Worm (Caenorhabditis elegans) whole organism, young adult: ENCODE measurements around the gene nspg-6.

Experiments used
- B0261.1 ChIP-seq: sonication (generic microtip); optimal IDR thresholded peaks from 2 replicates; lab custom pipeline; 2016; ENCODE audit warnings: mild to moderate bottlenecking, missing genetic modification characterization, moderate library complexity, missing compliant biosample characterization
- C17E4.6 ChIP-seq: fragments of 200-800 bp; sonication (Bioruptor generic); IDR thresholded peaks from 2 replicates; pipeline ENCODE4 v1.3.6; 2022; ENCODE audit warnings: missing genetic modification reagents, missing genetic modification characterization, missing compliant biosample characterization
- D2030.7 ChIP-seq: fragments of 200-800 bp; sonication (Bioruptor generic); IDR thresholded peaks from 2 replicates; pipeline ENCODE4 v1.3.6; 2022; ENCODE audit warnings: missing genetic modification reagents, missing genetic modification characterization, missing compliant biosample characterization
- F49E8.2 ChIP-seq: sonication (generic microtip); optimal IDR thresholded peaks from 3 replicates; lab custom pipeline; 2017; ENCODE audit warnings: missing genetic modification characterization, mild to moderate bottlenecking, missing compliant biosample characterization, antibody characterized with exemption, moderate library complexity; ENCODE audit not compliant: insufficient read depth
- F52B5.7 ChIP-seq: sonication (generic microtip); optimal IDR thresholded peaks from 2 replicates; lab custom pipeline; 2016; ENCODE audit warnings: mild to moderate bottlenecking, missing genetic modification characterization, missing compliant biosample characterization
- F55B11.4 ChIP-seq: sonication (generic microtip); optimal IDR thresholded peaks from 2 replicates; lab custom pipeline; 2016; ENCODE audit warnings: missing compliant biosample characterization, missing genetic modification characterization, borderline replicate concordance; ENCODE audit not compliant: insufficient read depth
- K12H6.12 ChIP-seq: fragments of 200-800 bp; sonication (Bioruptor generic); optimal IDR thresholded peaks from 2 replicates; lab custom pipeline; 2018; ENCODE audit warnings: mild to moderate bottlenecking, missing genetic modification characterization, missing compliant biosample characterization
- Y79H2A.3 ChIP-seq: fragments of 200-800 bp; sonication (Bioruptor generic); conservative IDR thresholded peaks from 2 replicates; pipeline ENCODE4 v1.3.6; 2022; ENCODE audit warnings: missing genetic modification reagents, missing genetic modification characterization, missing compliant biosample characterization
- akir-1 ChIP-seq: fragments of 200-800 bp; sonication (Bioruptor generic); optimal IDR thresholded peaks from 2 replicates; lab custom pipeline; 2018; ENCODE audit warnings: mild to moderate bottlenecking, missing genetic modification characterization, moderate library complexity, missing compliant biosample characterization
- ama-1 ChIP-seq, 3 experiments: fragments of 150-350 bp in 1 of 3; sonication (generic microtip) in 2 of 3; optimal IDR thresholded peaks; 2 replicates each; lab custom pipeline; 2014 to 2018; ENCODE audit warnings: missing biosample characterization in 2 of 3, missing genetic modification characterization in 2 of 3, missing genetic modification reagents in 2 of 3
- aptf-2 ChIP-seq: fragments of 200-800 bp; sonication (Bioruptor generic); conservative IDR thresholded peaks from 2 replicates; pipeline ENCODE4 v1.3.6; 2022; ENCODE audit warnings: missing genetic modification reagents, missing genetic modification characterization, missing compliant biosample characterization
- atf-7 ChIP-seq: sonication (generic microtip); optimal IDR thresholded peaks from 2 replicates; lab custom pipeline; 2017; ENCODE audit warnings: mild to moderate bottlenecking, missing genetic modification characterization, missing compliant biosample characterization
- attf-3 ChIP-seq: fragments of 200-800 bp; sonication (Bioruptor generic); conservative IDR thresholded peaks from 2 replicates; pipeline ENCODE4 v1.3.6; 2022; ENCODE audit warnings: missing genetic modification reagents, missing genetic modification characterization, missing compliant biosample characterization
- attf-5 ChIP-seq: fragments of 200-800 bp; sonication (Bioruptor generic); optimal IDR thresholded peaks from 2 replicates; lab custom pipeline; 2018; ENCODE audit warnings: mild to moderate bottlenecking, missing genetic modification characterization, missing compliant biosample characterization
- bed-1 ChIP-seq: fragments of 200-800 bp; sonication (Bioruptor generic); IDR thresholded peaks from 2 replicates; pipeline ENCODE4 v1.3.6; 2022; ENCODE audit warnings: missing genetic modification reagents, missing genetic modification characterization, missing compliant biosample characterization
- ceh-27 ChIP-seq: fragments of 200-800 bp; sonication (Bioruptor generic); optimal IDR thresholded peaks from 2 replicates; lab custom pipeline; 2018; ENCODE audit warnings: mild to moderate bottlenecking, missing genetic modification characterization, moderate library complexity, missing compliant biosample characterization
- ceh-40 ChIP-seq: fragments of 200-800 bp; sonication (Bioruptor generic); IDR thresholded peaks from 2 replicates; pipeline ENCODE4 v1.3.6; 2022; ENCODE audit warnings: missing genetic modification characterization, missing compliant biosample characterization
- ceh-79 ChIP-seq: sonication (generic microtip); optimal IDR thresholded peaks from 2 replicates; lab custom pipeline; 2017; ENCODE audit warnings: mild to moderate bottlenecking, missing genetic modification characterization, missing compliant biosample characterization
- dox-1 ChIP-seq: fragments of 200-800 bp; sonication (Bioruptor generic); IDR thresholded peaks from 2 replicates; pipeline ENCODE4 v1.3.6; 2022; ENCODE audit warnings: missing genetic modification reagents, missing genetic modification characterization, missing compliant biosample characterization
- dpff-1 ChIP-seq: sonication (generic microtip); optimal IDR thresholded peaks from 2 replicates; lab custom pipeline; 2017; ENCODE audit warnings: mild to moderate bottlenecking, missing genetic modification characterization, missing compliant biosample characterization
- ets-4 ChIP-seq: fragments of 200-800 bp; sonication (Bioruptor generic); optimal IDR thresholded peaks from 2 replicates; lab custom pipeline; 2018; ENCODE audit warnings: mild to moderate bottlenecking, missing genetic modification characterization, missing compliant biosample characterization
- him-1 ChIP-seq: sonication (generic microtip); optimal IDR thresholded peaks from 2 replicates; lab custom pipeline; 2016; ENCODE audit warnings: missing genotype, missing genetic modification reagents, missing genetic modification characterization, missing compliant biosample characterization
- hlh-12 ChIP-seq: sonication (generic microtip); optimal IDR thresholded peaks from 2 replicates; lab custom pipeline; 2016; ENCODE audit warnings: missing genetic modification characterization, missing compliant biosample characterization
- hmg-1.2 ChIP-seq: fragments of 200-800 bp; sonication (Bioruptor generic); IDR thresholded peaks from 2 replicates; pipeline ENCODE4 v1.3.6; 2022; ENCODE audit warnings: missing genetic modification reagents, missing genetic modification characterization, missing compliant biosample characterization
- hrde-1 ChIP-seq: sonication (generic microtip); optimal IDR thresholded peaks from 2 replicates; lab custom pipeline; 2016; ENCODE audit warnings: missing genetic modification characterization, mild to moderate bottlenecking, missing compliant biosample characterization, moderate library complexity, missing genotype, missing genetic modification reagents, borderline replicate concordance
- hsf-1 ChIP-seq: fragments of 200-800 bp; sonication (Bioruptor generic); IDR thresholded peaks from 2 replicates; pipeline ENCODE4 v1.3.6; 2022; ENCODE audit warnings: missing genetic modification reagents, missing genetic modification characterization, missing compliant biosample characterization
- lin-26 ChIP-seq: fragments of 200-800 bp; sonication (Bioruptor generic); IDR thresholded peaks from 2 replicates; pipeline ENCODE4 v1.3.6; 2022; ENCODE audit warnings: missing genetic modification reagents, missing genetic modification characterization, missing compliant biosample characterization
- lin-35 ChIP-seq, 3 experiments: fragments of 150-350 bp in 2 of 3; sonication (generic microtip) in 1 of 3; optimal IDR thresholded peaks; 2 replicates each; lab custom pipeline; 2014 to 2018; ENCODE audit warnings: missing biosample characterization in 3 of 3, missing genetic modification characterization in 3 of 3, missing genetic modification reagents in 3 of 3
- madf-10 ChIP-seq: sonication (generic microtip); optimal IDR thresholded peaks from 2 replicates; lab custom pipeline; 2016; ENCODE audit warnings: mild to moderate bottlenecking, missing genetic modification characterization, missing compliant biosample characterization
- madf-3 ChIP-seq: fragments of 200-800 bp; sonication (Bioruptor generic); IDR thresholded peaks from 2 replicates; pipeline ENCODE4 v1.3.6; 2022; ENCODE audit warnings: missing genetic modification reagents, missing genetic modification characterization, missing compliant biosample characterization
- madf-8 ChIP-seq: fragments of 200-800 bp; sonication (Bioruptor generic); conservative IDR thresholded peaks from 2 replicates; pipeline ENCODE4 v1.3.6; 2022; ENCODE audit warnings: missing genetic modification reagents, missing genetic modification characterization, missing compliant biosample characterization
- mel-28 ChIP-seq: sonication (generic microtip); optimal IDR thresholded peaks from 2 replicates; lab custom pipeline; 2016; ENCODE audit warnings: borderline replicate concordance, mild to moderate bottlenecking, missing genetic modification characterization, missing compliant biosample characterization
- mes-4 ChIP-seq: sonication (generic microtip); optimal IDR thresholded peaks from 2 replicates; lab custom pipeline; 2016; ENCODE audit warnings: missing genotype, missing genetic modification characterization, missing compliant biosample characterization
- nfya-1 ChIP-seq: sonication (generic microtip); optimal IDR thresholded peaks from 2 replicates; lab custom pipeline; 2017; ENCODE audit warnings: antibody characterized with exemption, missing compliant biosample characterization, missing genetic modification characterization, borderline replicate concordance; ENCODE audit not compliant: insufficient read depth
- nfyb-1 ChIP-seq: fragments of 200-800 bp; sonication (Bioruptor generic); IDR thresholded peaks from 2 replicates; pipeline ENCODE4 v1.3.6; 2022; ENCODE audit warnings: missing genetic modification reagents, missing genetic modification characterization, missing compliant biosample characterization
- nhr-179 ChIP-seq: sonication (generic microtip); optimal IDR thresholded peaks from 2 replicates; lab custom pipeline; 2016; ENCODE audit warnings: mild to moderate bottlenecking, missing genetic modification characterization, missing compliant biosample characterization
- nhr-27 ChIP-seq: fragments of 200-800 bp; sonication (Bioruptor generic); optimal IDR thresholded peaks from 2 replicates; lab custom pipeline; 2018; ENCODE audit warnings: mild to moderate bottlenecking, missing genetic modification characterization, moderate library complexity, missing compliant biosample characterization
- nhr-80 ChIP-seq: sonication (generic microtip); optimal IDR thresholded peaks from 2 replicates; lab custom pipeline; 2016; ENCODE audit warnings: missing genetic modification characterization, missing compliant biosample characterization
- rcor-1 ChIP-seq: fragments of 200-800 bp; sonication (Bioruptor generic); IDR thresholded peaks from 2 replicates; pipeline ENCODE4 v1.3.6; 2022; ENCODE audit warnings: missing genetic modification reagents, missing genetic modification characterization, missing compliant biosample characterization
- repo-1 ChIP-seq: sonication (generic microtip); optimal IDR thresholded peaks from 2 replicates; lab custom pipeline; 2017; ENCODE audit warnings: mild to moderate bottlenecking, missing genetic modification characterization, missing compliant biosample characterization
- snpc-4 ChIP-seq, 5 experiments: fragments of 150-350 bp in 1 of 5; sonication (generic microtip) in 4 of 5; optimal IDR thresholded peaks; 2 replicates each; lab custom pipeline; 2014 to 2018; ENCODE audit warnings: missing genetic modification characterization in 5 of 5, missing biosample characterization in 3 of 5, antibody characterized with exemption in 2 of 5, mild to moderate bottlenecking in 2 of 5, missing compliant biosample characterization in 2 of 5, missing genotype in 2 of 5, moderate library complexity in 2 of 5, missing genetic modification reagents in 1 of 5
- somi-1 ChIP-seq: fragments of 200-800 bp; sonication (Bioruptor generic); optimal IDR thresholded peaks from 2 replicates; lab custom pipeline; 2018; ENCODE audit warnings: mild to moderate bottlenecking, missing genetic modification characterization, missing compliant biosample characterization
- tbx-9 ChIP-seq: sonication (generic microtip); optimal IDR thresholded peaks from 2 replicates; lab custom pipeline; 2016; ENCODE audit warnings: borderline replicate concordance, missing genetic modification characterization, inconsistent platforms, missing compliant biosample characterization
- xnd-1 ChIP-seq: sonication (generic microtip); optimal IDR thresholded peaks from 2 replicates; lab custom pipeline; 2016; ENCODE audit warnings: missing genotype, missing genetic modification reagents, missing genetic modification characterization, missing compliant biosample characterization
- zfh-2 ChIP-seq: fragments of 200-800 bp; sonication (Bioruptor generic); conservative IDR thresholded peaks from 2 replicates; pipeline ENCODE4 v1.3.6; 2022; ENCODE audit warnings: missing genetic modification reagents, missing genetic modification characterization, missing compliant biosample characterization
- ztf-25 ChIP-seq: fragments of 200-800 bp; sonication (Bioruptor generic); IDR thresholded peaks from 2 replicates; pipeline ENCODE4 v1.3.6; 2022; ENCODE audit warnings: missing genetic modification reagents, missing genetic modification characterization, missing compliant biosample characterization
- ztf-6 ChIP-seq: fragments of 200-800 bp; sonication (Bioruptor generic); IDR thresholded peaks from 2 replicates; pipeline ENCODE4 v1.3.6; 2022; ENCODE audit warnings: missing genetic modification reagents, missing genetic modification characterization, missing compliant biosample characterization

Gene nspg-6

DNA sequence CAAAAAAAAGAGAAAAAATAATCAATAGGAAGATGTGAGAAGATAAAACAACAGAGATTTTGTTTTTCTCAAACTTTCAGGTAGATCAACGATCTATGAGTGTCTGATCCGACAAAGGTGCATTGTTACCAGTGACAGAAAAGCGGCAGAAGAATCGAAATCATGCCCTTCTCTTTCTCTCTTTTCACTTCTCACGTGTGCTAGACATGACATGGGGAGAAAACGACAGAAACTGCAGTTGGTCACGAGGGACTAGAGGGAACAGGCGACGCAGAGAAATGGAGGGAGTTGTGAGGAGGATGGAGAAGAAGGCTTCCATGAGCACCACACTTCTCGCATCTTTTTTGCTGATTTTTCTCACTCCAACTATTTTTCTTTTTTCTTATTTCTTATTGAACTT lies 20.4 kb upstream of the nspg-6 start, which contains the start of gene F56C9.10 (continued):
- no peak for TF ChIP-seq ama-1 (optimal IDR thresholded peaks at IDR 0.05; lab: Kevin White, UChicago)
- TF ChIP-seq ama-1 (GFP tag; optimal IDR thresholded peaks at IDR 0.05; lab: Kevin White, UChicago), result no peak
- TF ChIP-seq xnd-1, result no peak
- no peak for TF ChIP-seq C17E4.6
- TF ChIP-seq dox-1 (GFP tag; lab: Robert Waterston, UW), result peak; percentile 54; the same call in 1 of the 2 replicates
- TF ChIP-seq madf-10 (tag; lab: Kevin White, UChicago), result peak; percentile 77
- no peak for TF ChIP-seq snpc-4 (GFP tag; optimal IDR thresholded peaks at IDR 0.05; lab: Kevin White, UChicago)
- peak; percentile 51 to 60 (median 54) for TF ChIP-seq snpc-4 (tag; optimal IDR thresholded peaks at IDR 0.05; lab: Kevin White, UChicago)
- no peak for TF ChIP-seq F49E8.2 (tag; lab: Kevin White, UChicago)
- no peak for TF ChIP-seq Y79H2A.3 (GFP tag; lab: Robert Waterston, UW)
- no peak for TF ChIP-seq mel-28 (tag; lab: Kevin White, UChicago)
- TF ChIP-seq mes-4, result no peak
- 0 out of 2 replicates have a peak, but pooled peaks have one; percentile 20 for TF ChIP-seq rcor-1 (GFP tag; lab: Robert Waterston, UW)
- TF ChIP-seq F55B11.4, result no peak
- TF ChIP-seq ceh-27, result peak; percentile 83
- TF ChIP-seq ztf-6, result 0 out of 2 replicates have a peak, but pooled peaks have one; percentile 7
- peak; percentile 78 for TF ChIP-seq K12H6.12 (tag; lab: Kevin White, UChicago)
- TF ChIP-seq repo-1, result peak; percentile 64
- no peak for TF ChIP-seq nhr-27 (tag; lab: Kevin White, UChicago)
- TF ChIP-seq dpff-1, result no peak
- TF ChIP-seq nfya-1 (tag; lab: Kevin White, UChicago), result no peak
- TF ChIP-seq lin-35 (GFP tag; optimal IDR thresholded peaks at IDR 0.05; lab: Kevin White, UChicago), result peak in 1 of 3 experiments; percentile 27
- TF ChIP-seq akir-1 (GFP tag; lab: Kevin White, UChicago), result no peak
- TF ChIP-seq B0261.1 (tag; lab: Kevin White, UChicago), result no peak
- TF ChIP-seq him-1, result no peak
- TF ChIP-seq somi-1 (GFP tag; lab: Kevin White, UChicago), result peak; percentile 95
- TF ChIP-seq attf-5 (GFP tag; lab: Kevin White, UChicago), result peak; percentile 86
- no peak for TF ChIP-seq hsf-1 (GFP tag; lab: Robert Waterston, UW)
- peak; percentile 50; the same call in 1 of the 2 replicates for TF ChIP-seq hmg-1.2 (GFP tag; lab: Robert Waterston, UW)
- no peak for TF ChIP-seq hrde-1 (tag; lab: Kevin White, UChicago)
- TF ChIP-seq lin-26 (GFP tag; lab: Robert Waterston, UW), result peak; percentile 61
- TF ChIP-seq attf-3 (GFP tag; lab: Robert Waterston, UW), result no peak
- TF ChIP-seq ets-4 (GFP tag; lab: Kevin White, UChicago), result peak; percentile 19
- no peak for TF ChIP-seq ceh-79
- no peak for TF ChIP-seq ztf-25 (GFP tag; lab: Robert Waterston, UW)
- no peak for TF ChIP-seq D2030.7
- no peak for TF ChIP-seq ceh-40
- TF ChIP-seq bed-1 (GFP tag; lab: Robert Waterston, UW), result no peak
- no peak for TF ChIP-seq tbx-9 (tag; lab: Kevin White, UChicago)
- no peak for TF ChIP-seq nhr-179 (tag; lab: Kevin White, UChicago)
- peak; percentile 77; the same call in 1 of the 2 replicates for TF ChIP-seq madf-3
- no peak for TF ChIP-seq aptf-2 (GFP tag; lab: Robert Waterston, UW)
- peak; percentile 75 for TF ChIP-seq zfh-2 (GFP tag; lab: Robert Waterston, UW)
- TF ChIP-seq nhr-80, result peak; percentile 78
- no peak for TF ChIP-seq madf-8
- no peak for TF ChIP-seq F52B5.7
- peak; percentile 83 for TF ChIP-seq nfyb-1 (GFP tag; lab: Robert Waterston, UW)
- no peak for TF ChIP-seq hlh-12 (tag; lab: Kevin White, UChicago)
- TF ChIP-seq atf-7 (tag; lab: Kevin White, UChicago), result peak; percentile 72
